Fruit fly (Drosophila melanogaster): ENCODE results near the gene Ugt36A1.

Ugt36A1 gene

DNA sequence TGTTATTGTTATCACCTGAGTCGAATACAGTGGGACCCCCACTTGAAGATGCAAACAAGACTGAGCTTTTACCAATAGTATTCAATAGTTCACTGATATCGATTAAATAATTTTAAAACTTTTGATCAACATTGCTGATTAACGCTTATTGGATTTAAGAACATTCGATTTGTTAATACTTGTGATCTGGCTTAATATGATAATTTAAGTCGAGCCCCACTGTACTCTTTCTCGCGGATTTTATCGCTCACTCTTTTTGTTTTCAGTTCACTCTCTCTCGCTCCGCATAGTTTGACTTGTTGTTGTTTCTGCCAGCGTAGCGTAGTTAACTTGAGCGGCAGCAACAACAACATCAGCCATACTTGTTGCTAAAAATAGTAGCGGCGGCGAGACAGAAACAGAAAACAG is 36.8 kb downstream of the Ugt36A1 start (continued):
- TF ChIP-seq run (tag; optimal IDR thresholded peaks at IDR 0.05) (peak; percentile 97), bab2 (GFP tag; optimal IDR thresholded peaks at IDR 0.05) (peak; percentile 98), Dll (GFP tag; IDR thresholded peaks at IDR 0.05; ENCODE audit: partially characterized antibody) (no peak; the same call in 3 of the 4 replicates), Hey (tag; optimal IDR thresholded peaks at IDR 0.05) (peak; percentile 92), cg (GFP tag; optimal IDR thresholded peaks at IDR 0.05) (no peak), NfI (GFP tag; optimal IDR thresholded peaks at IDR 0.05) (peak; percentile 99), Awh (GFP tag; IDR thresholded peaks at IDR 0.05) (peak; percentile 98), scrt (GFP tag; optimal IDR thresholded peaks at IDR 0.05) (peak; percentile 97), dm (GFP tag; optimal IDR thresholded peaks at IDR 0.05) (peak; percentile 96), nau (GFP tag; optimal IDR thresholded peaks at IDR 0.05) (peak; percentile 97), Aef1 (GFP tag; IDR thresholded peaks at IDR 0.05) (peak; percentile 97), CG30020 (tag; optimal IDR thresholded peaks at IDR 0.05) (peak; percentile 87), prd (optimal IDR thresholded peaks at IDR 0.05) (no peak), prd (GFP tag; IDR thresholded peaks at IDR 0.05) (peak; percentile 98), trem (tag; optimal IDR thresholded peaks at IDR 0.05) (peak; percentile 96), CG12155 (GFP tag; optimal IDR thresholded peaks at IDR 0.05) (peak; percentile 98), tap (tag; optimal IDR thresholded peaks at IDR 0.05) (peak; percentile 99), CG9727 (GFP tag; optimal IDR thresholded peaks at IDR 0.05) (peak; percentile 98), CG10147 (GFP tag; optimal IDR thresholded peaks at IDR 0.05) (peak; percentile 98), chn (GFP tag; optimal IDR thresholded peaks at IDR 0.05) (peak; percentile 96), pho (GFP tag; optimal IDR thresholded peaks at IDR 0.05) (peak; percentile 99), shn (GFP tag; optimal IDR thresholded peaks at IDR 0.05) (peak; percentile 97), CG33557 (GFP tag; optimal IDR thresholded peaks at IDR 0.05) (peak; percentile 97), C15 (GFP tag; IDR thresholded peaks at IDR 0.05) (peak; percentile 96), NFAT (GFP tag; IDR thresholded peaks at IDR 0.05) (peak; percentile 98), ac (GFP tag; optimal IDR thresholded peaks at IDR 0.05) (peak; percentile 97), CG8359 (GFP tag; optimal IDR thresholded peaks at IDR 0.05; ENCODE audit: borderline replicate concordance) (peak; percentile 95), gt (GFP tag; IDR thresholded peaks at IDR 0.05) (peak; percentile 95)

DNA sequence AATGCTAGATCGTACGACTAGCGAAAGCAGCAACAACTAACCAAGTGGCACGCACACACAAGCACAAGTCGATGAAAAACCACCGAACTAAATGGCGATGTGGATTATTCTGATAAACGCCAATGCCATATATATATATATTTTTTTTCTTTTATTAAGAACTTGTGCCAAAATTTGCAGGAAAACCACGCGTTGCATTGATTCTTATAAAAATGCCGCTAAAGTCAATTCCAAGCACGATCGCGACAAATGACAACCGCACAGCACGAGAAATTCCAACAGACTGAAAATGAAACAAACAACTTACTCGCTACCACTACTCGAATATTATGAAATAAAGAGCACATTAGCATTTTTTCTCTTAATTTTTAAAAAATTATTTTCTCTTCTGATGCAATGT is 37.8 kb downstream of the Ugt36A1 start, which contains the start of gene for:
TSS of gene for (minus strand) at position 287 of the 400 bp plus-strand sequence.
- TF ChIP-seq Six4 (GFP tag; optimal IDR thresholded peaks at IDR 0.05), result no peak
- TF ChIP-seq Chrac-16 (GFP tag; optimal IDR thresholded peaks at IDR 0.05), result no peak
- no peak for TF ChIP-seq CG17802 (tag; optimal IDR thresholded peaks at IDR 0.05)
- TF ChIP-seq CrebB (tag; optimal IDR thresholded peaks at IDR 0.05), result no peak
- no peak for TF ChIP-seq trem (tag; optimal IDR thresholded peaks at IDR 0.05)
- no peak for TF ChIP-seq Hmr (GFP tag; optimal IDR thresholded peaks at IDR 0.05)
- peak; percentile 17; the same call in 1 of the 3 replicates for TF ChIP-seq ci (GFP tag; IDR thresholded peaks at IDR 0.05)
- TF ChIP-seq Dek (tag; optimal IDR thresholded peaks at IDR 0.05), result no peak
- TF ChIP-seq CG6765 (GFP tag; optimal IDR thresholded peaks at IDR 0.05), result no peak
- TF ChIP-seq CG12155 (GFP tag; optimal IDR thresholded peaks at IDR 0.05), result peak; percentile 93
- TF ChIP-seq CG10431 (GFP tag; optimal IDR thresholded peaks at IDR 0.05), result no peak
- TF ChIP-seq wor (GFP tag; IDR thresholded peaks at IDR 0.05), result no peak
- TF ChIP-seq sqz (GFP tag; optimal IDR thresholded peaks at IDR 0.05), result no peak
- no peak for TF ChIP-seq D (optimal IDR thresholded peaks at IDR 0.05)
- TF ChIP-seq D (GFP tag; optimal IDR thresholded peaks at IDR 0.05), result no peak
- no peak for TF ChIP-seq shn (GFP tag; optimal IDR thresholded peaks at IDR 0.05)
- TF ChIP-seq sens (GFP tag), result peak; percentile 20
- TF ChIP-seq CG12744 (GFP tag; optimal IDR thresholded peaks at IDR 0.05), result no peak
- TF ChIP-seq Fer1 (GFP tag; optimal IDR thresholded peaks at IDR 0.05), result no peak
- peak; percentile 9; the same call in 1 of the 2 replicates for TF ChIP-seq CG13287 (GFP tag; IDR thresholded peaks at IDR 0.05; ENCODE audit: partially characterized antibody)
- peak; percentile 15; the same call in 1 of the 2 replicates for TF ChIP-seq Rfx (GFP tag; IDR thresholded peaks at IDR 0.05)
- TF ChIP-seq CG9817 (tag; optimal IDR thresholded peaks at IDR 0.05), result no peak
- no peak for TF ChIP-seq HHEX (GFP tag; optimal IDR thresholded peaks at IDR 0.05)
- no peak for TF ChIP-seq CG9609 (GFP tag; optimal IDR thresholded peaks at IDR 0.05)
- no peak for TF ChIP-seq Xbp1 (GFP tag; optimal IDR thresholded peaks at IDR 0.05)
- no peak for TF ChIP-seq trh (GFP tag; optimal IDR thresholded peaks at IDR 0.05)
- no peak for TF ChIP-seq B-H1 (GFP tag; IDR thresholded peaks at IDR 0.05)
